Worm (Caenorhabditis elegans): ENCODE data around the gene T16G12.6.

DNA sequence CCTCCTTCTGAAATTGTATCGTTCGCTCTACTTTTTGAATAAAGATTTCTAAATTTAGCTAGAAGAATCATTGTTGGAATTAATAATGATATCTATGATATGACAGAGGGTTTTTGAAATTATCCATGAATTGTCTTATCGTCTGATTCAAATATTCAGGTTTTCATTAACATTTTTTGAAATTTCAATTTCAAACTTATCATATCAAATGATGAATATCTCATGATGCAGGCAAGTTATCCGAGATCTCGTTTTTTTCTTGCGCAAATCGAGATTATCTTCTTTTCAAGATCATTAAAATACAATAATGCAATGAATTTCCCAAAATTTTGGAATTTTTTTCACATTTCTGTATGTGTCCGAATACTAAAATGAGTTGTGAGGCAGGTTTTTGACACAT is 28.6 kb downstream of the T16G12.6 start, which contains the start of gene spop-1:
- no peak for TF ChIP-seq snpc-4 (tag; optimal IDR thresholded peaks at IDR 0.05)
- TF ChIP-seq nhr-28 (tag; optimal IDR thresholded peaks at IDR 0.05): no peak

Data from whole organism, mixed stage, embryonic.